Fruit fly (Drosophila melanogaster) whole organism, prepupa: ENCODE results near the gene disco-r.
A peak's percentile ranks its signal among the peaks of the same experiment; 100 is the strongest.

Experiments used
- Blimp-1 ChIP-seq: fragments of 200-800 bp; sonication (Bioruptor generic); optimal IDR thresholded peaks from 3 replicates; lab custom pipeline; 2017; ENCODE audit warnings: missing biosample characterization, missing genetic modification characterization, mild to moderate bottlenecking, moderate library complexity, missing genetic modification reagents
- CG10631 ChIP-seq: fragments of 200-800 bp; sonication (Bioruptor generic); optimal IDR thresholded peaks from 2 replicates; lab custom pipeline; 2016; ENCODE audit warnings: missing biosample characterization, missing genetic modification characterization
- CG10669 ChIP-seq: fragments of 200-800 bp; sonication (Bioruptor generic); optimal IDR thresholded peaks from 3 replicates; lab custom pipeline; 2018; ENCODE audit warnings: missing biosample characterization, mild to moderate bottlenecking, missing genetic modification characterization, moderate library complexity
- CG11294 ChIP-seq: fragments of 200-800 bp; sonication (Bioruptor generic); IDR thresholded peaks from 2 replicates; pipeline ENCODE4 v1.3.6; 2022; ENCODE audit warnings: missing biosample characterization, missing genetic modification characterization
- CG11762 ChIP-seq: fragments of 200-800 bp; sonication (Bioruptor generic); optimal IDR thresholded peaks from 3 replicates; lab custom pipeline; 2016; ENCODE audit warnings: missing biosample characterization, missing genetic modification characterization; ENCODE audit not compliant: insufficient read depth
- CG11902 ChIP-seq: fragments of 200-800 bp; sonication (Bioruptor generic); optimal IDR thresholded peaks from 3 replicates; lab custom pipeline; 2016; ENCODE audit warnings: missing biosample characterization, missing genetic modification characterization
- CG15336 ChIP-seq: fragments of 200-800 bp; sonication (Bioruptor generic); IDR thresholded peaks from 2 replicates; pipeline ENCODE4 v1.3.6; 2022; ENCODE audit warnings: missing biosample characterization, missing genetic modification characterization
- CG1621 ChIP-seq: fragments of 200-800 bp; sonication (Bioruptor generic); optimal IDR thresholded peaks from 3 replicates; lab custom pipeline; 2018; ENCODE audit warnings: missing biosample characterization, mild to moderate bottlenecking, missing genetic modification characterization
- CG16779 ChIP-seq: fragments of 200-800 bp; sonication (Bioruptor generic); optimal IDR thresholded peaks from 3 replicates; lab custom pipeline; 2017; ENCODE audit warnings: missing biosample characterization, mild to moderate bottlenecking, missing genetic modification characterization
- CG3032 ChIP-seq: fragments of 200-800 bp; optimal IDR thresholded peaks from 2 replicates; lab custom pipeline; 2019; ENCODE audit warnings: missing biosample characterization, mild to moderate bottlenecking, missing genetic modification characterization, moderate library complexity
- CG31627 ChIP-seq: fragments of 200-800 bp; sonication (Bioruptor generic); optimal IDR thresholded peaks from 3 replicates; lab custom pipeline; 2016; ENCODE audit warnings: missing biosample characterization, missing genetic modification characterization
- CG32006 ChIP-seq: fragments of 200-800 bp; sonication (Bioruptor generic); optimal IDR thresholded peaks from 3 replicates; lab custom pipeline; 2017; ENCODE audit warnings: missing biosample characterization, mild to moderate bottlenecking, missing genetic modification characterization
- CG34406 ChIP-seq: fragments of 200-800 bp; sonication (Bioruptor generic); optimal IDR thresholded peaks from 3 replicates; lab custom pipeline; 2016; ENCODE audit warnings: missing biosample characterization, missing genetic modification characterization
- CG3919 ChIP-seq: fragments of 200-800 bp; sonication (Bioruptor generic); optimal IDR thresholded peaks from 3 replicates; lab custom pipeline; 2016; ENCODE audit warnings: missing biosample characterization, missing genetic modification characterization
- CG4318 ChIP-seq: fragments of 200-800 bp; sonication (Bioruptor generic); optimal IDR thresholded peaks from 3 replicates; lab custom pipeline; 2017; ENCODE audit warnings: missing biosample characterization, mild to moderate bottlenecking, missing genetic modification characterization
- CG6792 ChIP-seq: fragments of 200-800 bp; sonication (Bioruptor generic); optimal IDR thresholded peaks from 3 replicates; lab custom pipeline; 2016; ENCODE audit warnings: missing biosample characterization, missing genetic modification characterization
- CG6854 ChIP-seq: fragments of 200-800 bp; sonication (Bioruptor generic); optimal IDR thresholded peaks from 2 replicates; lab custom pipeline; 2017; ENCODE audit warnings: missing biosample characterization, mild to moderate bottlenecking, missing genetic modification characterization
- CG8119 ChIP-seq: fragments of 200-800 bp; sonication (Bioruptor generic); IDR thresholded peaks from 3 replicates; pipeline ENCODE4 v1.3.6; 2022; ENCODE audit warnings: missing biosample characterization, missing genetic modification characterization
- CG8319 ChIP-seq: fragments of 200-800 bp; sonication (Bioruptor generic); optimal IDR thresholded peaks from 3 replicates; lab custom pipeline; 2016; ENCODE audit warnings: missing biosample characterization, missing genetic modification characterization
- CG9139 ChIP-seq: fragments of 200-800 bp; sonication (Bioruptor generic); optimal IDR thresholded peaks from 3 replicates; lab custom pipeline; 2017; ENCODE audit warnings: missing biosample characterization, mild to moderate bottlenecking, missing genetic modification characterization
- Eip75B ChIP-seq: fragments of 200-800 bp; sonication (Bioruptor generic); optimal IDR thresholded peaks from 3 replicates; lab custom pipeline; 2016; ENCODE audit warnings: missing biosample characterization, missing genetic modification characterization
- Eip93F ChIP-seq: fragments of 200-800 bp; sonication (Bioruptor generic); optimal IDR thresholded peaks from 2 replicates; lab custom pipeline; 2016; ENCODE audit warnings: missing biosample characterization, mild to moderate bottlenecking, missing genetic modification characterization
- Ets96B ChIP-seq: fragments of 200-800 bp; optimal IDR thresholded peaks from 2 replicates; lab custom pipeline; 2019; ENCODE audit warnings: missing biosample characterization, mild to moderate bottlenecking, missing genetic modification characterization, moderate library complexity
- Gug ChIP-seq: fragments of 200-800 bp; sonication (Bioruptor generic); IDR thresholded peaks from 2 replicates; pipeline ENCODE4 v1.3.6; 2022; ENCODE audit warnings: missing biosample characterization, missing genetic modification characterization
- Hr38 ChIP-seq: sonication (Bioruptor generic); optimal IDR thresholded peaks from 2 replicates; lab custom pipeline; 2016; ENCODE audit warnings: missing biosample characterization, missing genetic modification characterization
- Hr4 ChIP-seq: fragments of 200-800 bp; sonication (Bioruptor generic); optimal IDR thresholded peaks from 3 replicates; lab custom pipeline; 2016; ENCODE audit warnings: missing biosample characterization, missing genetic modification characterization
- Lpt ChIP-seq: fragments of 200-800 bp; sonication (Bioruptor generic); optimal IDR thresholded peaks from 3 replicates; lab custom pipeline; 2016; ENCODE audit warnings: missing biosample characterization, missing genetic modification characterization
- Met ChIP-seq: fragments of 200-800 bp; sonication (Bioruptor generic); optimal IDR thresholded peaks from 3 replicates; lab custom pipeline; 2016; ENCODE audit warnings: missing biosample characterization, missing genetic modification characterization
- OdsH ChIP-seq: fragments of 200-800 bp; sonication (Bioruptor generic); optimal IDR thresholded peaks from 3 replicates; lab custom pipeline; 2016; ENCODE audit warnings: missing biosample characterization, missing genetic modification characterization
- Smox ChIP-seq: fragments of 200-800 bp; sonication (Bioruptor generic); optimal IDR thresholded peaks from 3 replicates; lab custom pipeline; 2016; ENCODE audit warnings: missing biosample characterization, missing genetic modification characterization
- Sox102F ChIP-seq: fragments of 200-800 bp; sonication (Bioruptor generic); optimal IDR thresholded peaks from 2 replicates; lab custom pipeline; 2016; ENCODE audit warnings: missing biosample characterization, mild to moderate bottlenecking, missing genetic modification characterization
- Sox14 ChIP-seq: fragments of 200-800 bp; sonication (Bioruptor generic); optimal IDR thresholded peaks from 3 replicates; lab custom pipeline; 2016; ENCODE audit warnings: missing biosample characterization, missing genetic modification characterization
- cyc ChIP-seq: fragments of 200-800 bp; sonication (Bioruptor generic); optimal IDR thresholded peaks from 3 replicates; lab custom pipeline; 2016; ENCODE audit warnings: missing biosample characterization, missing genetic modification characterization
- eg ChIP-seq: fragments of 200-800 bp; sonication (Bioruptor generic); IDR thresholded peaks from 3 replicates; pipeline ENCODE4 v1.3.6; 2022; ENCODE audit warnings: missing biosample characterization, missing genetic modification characterization
- esn ChIP-seq: fragments of 200-800 bp; sonication (Bioruptor generic); optimal IDR thresholded peaks from 2 replicates; lab custom pipeline; 2016; ENCODE audit warnings: missing biosample characterization, mild to moderate bottlenecking, missing genetic modification characterization, moderate library complexity
- fd59A ChIP-seq: fragments of 200-800 bp; sonication (Bioruptor generic); optimal IDR thresholded peaks from 2 replicates; lab custom pipeline; 2017; ENCODE audit warnings: missing biosample characterization, mild to moderate bottlenecking, missing genetic modification characterization, missing genetic modification reagents
- fd85E ChIP-seq: fragments of 200-800 bp; sonication (Bioruptor generic); optimal IDR thresholded peaks from 3 replicates; lab custom pipeline; 2016; ENCODE audit warnings: missing biosample characterization, missing genetic modification characterization
- fkh ChIP-seq: fragments of 200-800 bp; sonication (Bioruptor generic); optimal IDR thresholded peaks from 3 replicates; lab custom pipeline; 2017; ENCODE audit warnings: missing biosample characterization, mild to moderate bottlenecking, missing genetic modification characterization, moderate library complexity
- lz ChIP-seq: fragments of 200-800 bp; sonication (Bioruptor generic); optimal IDR thresholded peaks from 3 replicates; lab custom pipeline; 2016; ENCODE audit warnings: missing biosample characterization, missing genetic modification characterization
- net ChIP-seq: fragments of 200-800 bp; sonication (Bioruptor generic); optimal IDR thresholded peaks from 3 replicates; lab custom pipeline; 2016; ENCODE audit warnings: missing biosample characterization, missing genetic modification characterization
- spab ChIP-seq: fragments of 200-800 bp; sonication (Bioruptor generic); optimal IDR thresholded peaks from 2 replicates; lab custom pipeline; 2017; ENCODE audit warnings: missing biosample characterization, mild to moderate bottlenecking, missing genetic modification characterization, missing genetic modification reagents
- ss ChIP-seq, 2 experiments: fragments of 200-800 bp; sonication (Bioruptor generic); optimal IDR thresholded peaks; 2 replicates in 1 of 2; 3 replicates in 1 of 2; lab custom pipeline; 2017 to 2018; ENCODE audit warnings: mild to moderate bottlenecking in 2 of 2, missing biosample characterization in 2 of 2, missing genetic modification characterization in 2 of 2, moderate library complexity in 1 of 2
- svp ChIP-seq: fragments of 200-800 bp; sonication (Bioruptor generic); peaks from one replicate; lab custom pipeline; 2016; ENCODE audit warnings: missing biosample characterization, missing genetic modification characterization
- topi ChIP-seq: fragments of 200-800 bp; sonication (Bioruptor generic); optimal IDR thresholded peaks from 3 replicates; lab custom pipeline; 2016; ENCODE audit warnings: missing biosample characterization, missing genetic modification characterization
- vri ChIP-seq: fragments of 200-800 bp; sonication (Bioruptor generic); optimal IDR thresholded peaks from 3 replicates; lab custom pipeline; 2016; ENCODE audit warnings: missing biosample characterization, mild to moderate bottlenecking, missing genetic modification characterization

disco-r gene

dm6 chrX:16091431-16091990, 57.3 kb downstream of the disco-r start, which contains the start of gene Tob (continued):
- TF ChIP-seq CG6792 (GFP tag; lab: Kevin White, UChicago) (no peak), Lpt (GFP tag; lab: Kevin White, UChicago) (peak; percentile 25), CG16779 (tag; lab: Kevin White, UChicago) (peak; percentile 42), CG4318 (GFP tag; lab: Kevin White, UChicago) (no peak), svp (GFP tag; lab: Kevin White, UChicago) (peak; percentile 79), lz (GFP tag; lab: Kevin White, UChicago) (peak; percentile 49), CG3919 (GFP tag; lab: Kevin White, UChicago) (no peak), Hr38 (GFP tag; lab: Kevin White, UChicago) (no peak), Hr4 (peak; percentile 37), Eip93F (GFP tag; lab: Kevin White, UChicago) (peak; percentile 24), net (GFP tag; lab: Kevin White, UChicago) (peak; percentile 32), esn (GFP tag; lab: Kevin White, UChicago) (peak; percentile 33), topi (GFP tag; lab: Kevin White, UChicago) (peak; percentile 48), CG31627 (GFP tag; lab: Kevin White, UChicago) (peak; percentile 23), Sox102F (GFP tag; lab: Kevin White, UChicago) (peak; percentile 34), spab (GFP tag; lab: Kevin White, UChicago) (no peak), Gug (GFP tag; lab: Robert Waterston, UW) (0 out of 2 replicates have a peak, but pooled peaks have one; percentile 30), vri (GFP tag; lab: Kevin White, UChicago) (peak; percentile 76), Ets96B (tag; lab: Kevin White, UChicago) (peak; percentile 9), cyc (GFP tag; lab: Kevin White, UChicago) (no peak), CG10631 (GFP tag; lab: Kevin White, UChicago) (no peak), CG34406 (GFP tag; lab: Kevin White, UChicago) (peak; percentile 20), CG9139 (GFP tag; lab: Kevin White, UChicago) (peak; percentile 27)

dm6 chrX:16090179-16091144, 58.3 kb downstream of the disco-r start:
- peak; percentile 67 for TF ChIP-seq topi (GFP tag; lab: Kevin White, UChicago)
- TF ChIP-seq CG11762 (GFP tag; lab: Kevin White, UChicago): peak; percentile 50
- TF ChIP-seq fd59A: peak; percentile 41
- TF ChIP-seq fd85E (GFP tag; lab: Kevin White, UChicago): peak; percentile 7
- TF ChIP-seq CG32006: peak; percentile 79
- TF ChIP-seq CG15336 (GFP tag; lab: Robert Waterston, UW): peak; percentile 86
- TF ChIP-seq CG8119: peak; percentile 77
- TF ChIP-seq lz (GFP tag; lab: Kevin White, UChicago): peak; percentile 75
- peak in 1 of 2 experiments; percentile 11 for TF ChIP-seq ss (GFP tag; optimal IDR thresholded peaks at IDR 0.05; lab: Kevin White, UChicago)
- peak; percentile 67 for TF ChIP-seq CG11902
- TF ChIP-seq CG4318 (GFP tag; lab: Kevin White, UChicago): peak; percentile 73
- peak; percentile 62 for TF ChIP-seq CG34406 (GFP tag; lab: Kevin White, UChicago)
- peak; percentile 76 for TF ChIP-seq Sox14 (GFP tag; lab: Kevin White, UChicago)
- no peak for TF ChIP-seq spab (GFP tag; lab: Kevin White, UChicago)
- TF ChIP-seq Blimp-1 (GFP tag; lab: Kevin White, UChicago): peak; percentile 16
- TF ChIP-seq CG11294 (GFP tag; lab: Robert Waterston, UW): peak; percentile 88
- TF ChIP-seq eg (GFP tag; lab: Robert Waterston, UW): peak; percentile 95
- peak; percentile 33 for TF ChIP-seq CG1621 (tag; lab: Kevin White, UChicago)
- peak; percentile 52 for TF ChIP-seq CG8319
- TF ChIP-seq Sox102F (GFP tag; lab: Kevin White, UChicago): peak; percentile 73
- peak; percentile 58 for TF ChIP-seq CG10669
- TF ChIP-seq fkh (GFP tag; lab: Kevin White, UChicago): peak; percentile 63
- TF ChIP-seq Smox (GFP tag; lab: Kevin White, UChicago): peak; percentile 66
- TF ChIP-seq esn (GFP tag; lab: Kevin White, UChicago): peak; percentile 70
- peak; percentile 73 for TF ChIP-seq Met
- TF ChIP-seq CG3032: peak; percentile 57
- TF ChIP-seq Hr38 (GFP tag; lab: Kevin White, UChicago): peak; percentile 16
- peak; percentile 8 for TF ChIP-seq CG6854 (GFP tag; lab: Kevin White, UChicago)
- peak; percentile 82 for TF ChIP-seq OdsH
- peak; percentile 65 for TF ChIP-seq Eip75B
- TF ChIP-seq Eip93F (GFP tag; lab: Kevin White, UChicago): no peak
